Fruit fly (Drosophila melanogaster) whole organism, pupa: ENCODE results near the gene Coq2.

Experiments used
- CG10348 ChIP-seq: fragments of 200-800 bp; sonication (Bioruptor generic); IDR thresholded peaks from 2 replicates; pipeline ENCODE4 v1.3.6; 2022; ENCODE audit warnings: missing biosample characterization, missing genetic modification characterization
- CG12605 ChIP-seq: fragments of 200-800 bp; sonication (Bioruptor generic); IDR thresholded peaks from 2 replicates; pipeline ENCODE4 v1.3.6; 2022; ENCODE audit warnings: missing biosample characterization, missing genetic modification characterization
- CG13204 ChIP-seq: fragments of 200-800 bp; sonication (Bioruptor generic); optimal IDR thresholded peaks from 2 replicates; lab custom pipeline; 2018; ENCODE audit warnings: missing biosample characterization, mild to moderate bottlenecking, missing genetic modification characterization, moderate library complexity
- CG14655 ChIP-seq: fragments of 200-800 bp; sonication (Bioruptor generic); optimal IDR thresholded peaks from 3 replicates; lab custom pipeline; 2017; ENCODE audit warnings: mild to moderate bottlenecking, missing biosample characterization, missing genetic modification reagents, missing genetic modification characterization
- CG15710 ChIP-seq: fragments of 200-800 bp; sonication (Bioruptor generic); optimal IDR thresholded peaks from 2 replicates; lab custom pipeline; 2018; ENCODE audit warnings: missing biosample characterization, mild to moderate bottlenecking, missing genetic modification characterization, moderate library complexity
- CG17806 ChIP-seq: fragments of 200-800 bp; sonication (Bioruptor generic); optimal IDR thresholded peaks from 2 replicates; lab custom pipeline; 2018; ENCODE audit warnings: missing biosample characterization, mild to moderate bottlenecking, missing genetic modification characterization, moderate library complexity
- CG32121 ChIP-seq: fragments of 200-800 bp; sonication (Bioruptor generic); IDR thresholded peaks from 2 replicates; pipeline ENCODE4 v1.3.6; 2022; ENCODE audit warnings: missing biosample characterization, missing genetic modification characterization
- CG34367 ChIP-seq: fragments of 200-800 bp; sonication (Bioruptor generic); optimal IDR thresholded peaks from 2 replicates; lab custom pipeline; 2018; ENCODE audit warnings: missing biosample characterization, mild to moderate bottlenecking, missing genetic modification characterization
- CG4496 ChIP-seq: fragments of 200-800 bp; sonication (Bioruptor generic); IDR thresholded peaks from 3 replicates; pipeline ENCODE4 v1.3.6; 2022; ENCODE audit warnings: missing biosample characterization, missing genetic modification characterization
- CG8159 ChIP-seq: fragments of 200-800 bp; sonication (Bioruptor generic); optimal IDR thresholded peaks from 3 replicates; lab custom pipeline; 2018; ENCODE audit warnings: missing biosample characterization, mild to moderate bottlenecking, missing genetic modification characterization, moderate library complexity
- CG8301 ChIP-seq: fragments of 200-800 bp; sonication (Bioruptor generic); optimal IDR thresholded peaks from 2 replicates; lab custom pipeline; 2018; ENCODE audit warnings: missing biosample characterization, mild to moderate bottlenecking, missing genetic modification characterization
- CG9948 ChIP-seq: fragments of 200-800 bp; sonication (Bioruptor generic); optimal IDR thresholded peaks from 2 replicates; lab custom pipeline; 2018; ENCODE audit warnings: missing biosample characterization, mild to moderate bottlenecking, missing genetic modification characterization, moderate library complexity
- D1 ChIP-seq: fragments of 200-800 bp; sonication (Bioruptor generic); optimal IDR thresholded peaks from 2 replicates; lab custom pipeline; 2018; ENCODE audit warnings: missing biosample characterization, mild to moderate bottlenecking, missing genetic modification characterization, moderate library complexity
- EcR ChIP-seq: fragments of 200-800 bp; sonication (Bioruptor generic); optimal IDR thresholded peaks from 3 replicates; lab custom pipeline; 2019; ENCODE audit warnings: missing biosample characterization, missing genetic modification characterization, mild to moderate bottlenecking, moderate library complexity, missing genetic modification reagents
- Ets98B ChIP-seq: fragments of 200-800 bp; sonication (Bioruptor generic); IDR thresholded peaks from 2 replicates; pipeline ENCODE4 v1.3.6; 2022; ENCODE audit warnings: missing biosample characterization, missing genetic modification characterization
- Pif1A ChIP-seq: fragments of 200-800 bp; sonication (Bioruptor generic); optimal IDR thresholded peaks from 3 replicates; lab custom pipeline; 2016; ENCODE audit warnings: missing biosample characterization, missing genetic modification characterization
- Pif1B ChIP-seq: fragments of 200-800 bp; sonication (Bioruptor generic); optimal IDR thresholded peaks from 3 replicates; lab custom pipeline; 2016; ENCODE audit warnings: missing biosample characterization, missing genetic modification characterization
- Snoo ChIP-seq: fragments of 200-800 bp; sonication (Bioruptor generic); optimal IDR thresholded peaks from 3 replicates; lab custom pipeline; 2017; ENCODE audit warnings: missing biosample characterization, mild to moderate bottlenecking, missing genetic modification characterization, inconsistent platforms
- fd96Ca ChIP-seq: fragments of 200-800 bp; sonication (Bioruptor generic); IDR thresholded peaks from 3 replicates; pipeline ENCODE4 v1.3.6; 2022; ENCODE audit warnings: missing biosample characterization, missing genetic modification characterization
- gl ChIP-seq: fragments of 200-800 bp; sonication (Bioruptor generic); optimal IDR thresholded peaks from 2 replicates; lab custom pipeline; 2018; ENCODE audit warnings: missing biosample characterization, mild to moderate bottlenecking, missing genetic modification characterization
- rn ChIP-seq: fragments of 200-800 bp; sonication (Bioruptor generic); IDR thresholded peaks from 2 replicates; pipeline ENCODE4 v1.3.6; 2022; ENCODE audit warnings: missing biosample characterization, missing genetic modification characterization

The Coq2 gene

DNA sequence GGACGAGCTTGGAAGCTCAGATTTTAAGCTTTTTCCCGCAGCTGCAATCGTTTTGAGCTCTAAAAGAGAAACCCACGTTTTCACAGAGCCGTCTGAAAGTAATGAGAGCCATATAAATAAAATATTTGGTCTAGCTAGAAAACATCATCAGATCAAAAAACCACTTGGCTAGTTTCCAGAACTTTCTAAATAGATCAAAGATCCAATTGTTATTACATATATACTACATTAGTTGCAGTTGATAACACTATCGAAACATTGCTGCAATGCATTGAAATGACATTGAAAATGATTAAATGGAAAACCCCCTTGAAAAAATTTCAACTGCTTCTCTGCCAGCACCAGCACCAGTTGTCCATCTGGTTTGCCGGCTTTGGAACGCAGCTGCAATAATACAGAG is 38.6 kb upstream of the Coq2 start:
- TF ChIP-seq CG17806 (tag; lab: Kevin White, UChicago) = peak; percentile 81
- peak; percentile 64 for TF ChIP-seq CG9948
- TF ChIP-seq Pif1A (GFP tag; lab: Kevin White, UChicago) = peak; percentile 89
- peak; percentile 91 for TF ChIP-seq fd96Ca
- peak; percentile 77 for TF ChIP-seq CG8301 (tag; lab: Kevin White, UChicago)
- peak; percentile 90 for TF ChIP-seq CG4496 (GFP tag; lab: Robert Waterston, UW)
- peak; percentile 86 for TF ChIP-seq CG15710
- peak; percentile 85 for TF ChIP-seq CG12605 (GFP tag; lab: Robert Waterston, UW)
- peak; percentile 50 for TF ChIP-seq Snoo (tag; lab: Kevin White, UChicago)
- TF ChIP-seq CG8159 (tag; lab: Kevin White, UChicago) = peak; percentile 85
- peak; percentile 41 for TF ChIP-seq gl (tag; lab: Kevin White, UChicago)
- TF ChIP-seq D1 (tag; lab: Kevin White, UChicago) = no peak
- TF ChIP-seq Pif1B (GFP tag; lab: Kevin White, UChicago) = peak; percentile 83
- peak; percentile 83 for TF ChIP-seq rn (GFP tag; lab: Robert Waterston, UW)
- no peak for TF ChIP-seq CG13204 (GFP tag; lab: Kevin White, UChicago)
- TF ChIP-seq CG14655 (GFP tag; lab: Kevin White, UChicago) = peak; percentile 58
- peak; percentile 68 for TF ChIP-seq CG34367
- TF ChIP-seq CG32121 (GFP tag; lab: Robert Waterston, UW) = peak; percentile 96
- peak; percentile 90 for TF ChIP-seq Ets98B
- no peak for TF ChIP-seq EcR (GFP tag; lab: Kevin White, UChicago)
- TF ChIP-seq CG10348 (GFP tag; lab: Robert Waterston, UW) = peak; percentile 93

DNA sequence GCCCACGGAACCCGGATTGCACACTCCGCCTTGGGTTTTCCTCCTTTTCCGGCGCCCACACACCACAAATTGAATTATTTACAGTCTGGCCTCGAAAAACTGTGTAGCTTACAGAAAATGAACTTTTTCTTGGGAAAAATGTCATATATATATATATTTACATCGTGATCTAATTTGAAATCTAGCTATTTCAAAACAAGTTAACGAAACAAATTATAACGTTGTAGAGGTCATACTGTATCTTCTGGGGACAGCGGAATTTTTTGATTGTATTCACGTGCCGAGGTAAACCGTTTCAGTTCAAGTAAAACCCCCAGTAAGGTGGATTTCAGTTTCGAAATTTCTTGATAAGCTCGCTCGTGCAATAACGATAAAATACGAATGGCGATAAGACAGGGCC is 38.1 kb upstream of the Coq2 start:
- TF ChIP-seq Snoo (tag; lab: Kevin White, UChicago) (peak; percentile 51), CG17806 (tag; lab: Kevin White, UChicago) (peak; percentile 3), CG10348 (GFP tag; lab: Robert Waterston, UW) (no peak), rn (GFP tag; lab: Robert Waterston, UW) (no peak), Pif1B (GFP tag; lab: Kevin White, UChicago) (no peak), CG14655 (GFP tag; lab: Kevin White, UChicago) (no peak), CG12605 (GFP tag; lab: Robert Waterston, UW) (peak; percentile 82), CG15710 (no peak), Ets98B (peak; percentile 66), Pif1A (GFP tag; lab: Kevin White, UChicago) (peak; percentile 9), CG4496 (GFP tag; lab: Robert Waterston, UW) (peak; percentile 72; the same call in 2 of the 3 replicates), CG32121 (GFP tag; lab: Robert Waterston, UW) (peak; percentile 74), gl (tag; lab: Kevin White, UChicago) (no peak), EcR (GFP tag; lab: Kevin White, UChicago) (no peak), CG34367 (no peak), CG8159 (tag; lab: Kevin White, UChicago) (no peak), CG13204 (GFP tag; lab: Kevin White, UChicago) (no peak), fd96Ca (no peak; the same call in 1 of the 3 replicates), CG8301 (tag; lab: Kevin White, UChicago) (no peak), CG9948 (no peak), D1 (tag; lab: Kevin White, UChicago) (no peak)

DNA sequence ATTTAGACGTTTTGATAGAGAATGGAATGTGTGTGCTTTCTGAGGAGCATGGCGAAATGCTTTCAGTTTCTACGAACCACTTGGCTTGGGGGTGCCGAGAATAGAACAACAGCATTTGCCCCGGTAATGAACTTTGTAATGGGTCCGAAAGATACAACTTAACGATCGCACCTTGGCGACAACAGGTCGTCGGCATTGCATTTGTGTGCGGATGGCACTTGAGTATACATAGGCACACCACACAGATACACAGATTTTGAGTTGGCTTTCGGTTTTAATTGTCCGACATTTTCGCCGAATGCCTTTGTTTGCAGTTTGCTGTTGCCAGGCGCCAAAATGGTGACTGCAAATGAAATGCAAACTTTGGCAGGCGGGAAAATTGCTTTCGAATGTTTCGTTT is 37.7 kb upstream of the Coq2 start:
- no peak for TF ChIP-seq D1 (tag; lab: Kevin White, UChicago)
- no peak for TF ChIP-seq Pif1A (GFP tag; lab: Kevin White, UChicago)
- no peak for TF ChIP-seq Snoo (tag; lab: Kevin White, UChicago)
- no peak for TF ChIP-seq gl (tag; lab: Kevin White, UChicago)
- no peak for TF ChIP-seq EcR (GFP tag; lab: Kevin White, UChicago)
- TF ChIP-seq Ets98B = no peak

DNA sequence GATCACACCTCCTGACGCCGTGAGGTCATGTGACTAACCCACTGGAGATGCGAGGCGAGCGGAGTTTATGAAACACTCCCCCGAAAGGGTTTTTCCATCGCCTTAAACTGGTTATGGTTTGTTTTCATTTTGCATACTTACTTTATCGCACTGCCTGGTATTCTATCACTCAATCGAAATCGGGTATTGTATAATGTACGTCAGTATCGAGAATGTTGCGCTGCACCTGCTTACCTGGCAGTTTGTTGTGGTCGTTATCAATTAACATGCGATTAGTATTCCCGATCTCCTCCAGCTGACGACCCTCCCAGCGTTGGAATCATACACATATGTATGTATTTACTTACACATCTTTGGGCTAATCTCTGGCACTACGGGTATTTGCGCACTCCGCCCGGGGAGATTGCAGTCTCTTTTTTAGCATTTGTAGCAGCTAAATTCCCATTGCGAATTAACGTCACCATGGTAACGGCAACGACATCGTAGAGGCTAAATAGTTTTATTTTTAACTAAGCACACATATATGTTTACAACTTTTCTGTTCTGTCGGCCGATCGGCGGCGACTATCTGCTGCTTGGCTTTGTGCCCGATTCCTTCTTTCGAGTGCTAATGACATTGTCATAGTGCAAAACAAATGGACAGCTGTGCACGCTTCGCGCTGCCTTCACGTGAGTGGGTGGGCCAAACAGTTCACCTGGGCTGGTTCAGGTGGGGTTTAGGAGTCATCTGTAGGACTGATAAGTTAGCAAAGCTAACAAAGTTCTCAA is 36.8 kb upstream of the Coq2 start:
- TF ChIP-seq CG32121 (GFP tag; lab: Robert Waterston, UW) (no peak; the same call in 1 of the 2 replicates), fd96Ca (no peak), gl (tag; lab: Kevin White, UChicago) (no peak), CG14655 (GFP tag; lab: Kevin White, UChicago) (no peak), EcR (GFP tag; lab: Kevin White, UChicago) (no peak), CG34367 (no peak), Snoo (tag; lab: Kevin White, UChicago) (no peak), Pif1A (GFP tag; lab: Kevin White, UChicago) (no peak), Pif1B (GFP tag; lab: Kevin White, UChicago) (no peak), CG12605 (GFP tag; lab: Robert Waterston, UW) (no peak; the same call in 1 of the 2 replicates), CG9948 (no peak), D1 (tag; lab: Kevin White, UChicago) (no peak), CG15710 (no peak), Ets98B (no peak), CG8301 (tag; lab: Kevin White, UChicago) (no peak), CG13204 (GFP tag; lab: Kevin White, UChicago) (no peak), CG8159 (tag; lab: Kevin White, UChicago) (no peak), CG17806 (tag; lab: Kevin White, UChicago) (no peak)

DNA sequence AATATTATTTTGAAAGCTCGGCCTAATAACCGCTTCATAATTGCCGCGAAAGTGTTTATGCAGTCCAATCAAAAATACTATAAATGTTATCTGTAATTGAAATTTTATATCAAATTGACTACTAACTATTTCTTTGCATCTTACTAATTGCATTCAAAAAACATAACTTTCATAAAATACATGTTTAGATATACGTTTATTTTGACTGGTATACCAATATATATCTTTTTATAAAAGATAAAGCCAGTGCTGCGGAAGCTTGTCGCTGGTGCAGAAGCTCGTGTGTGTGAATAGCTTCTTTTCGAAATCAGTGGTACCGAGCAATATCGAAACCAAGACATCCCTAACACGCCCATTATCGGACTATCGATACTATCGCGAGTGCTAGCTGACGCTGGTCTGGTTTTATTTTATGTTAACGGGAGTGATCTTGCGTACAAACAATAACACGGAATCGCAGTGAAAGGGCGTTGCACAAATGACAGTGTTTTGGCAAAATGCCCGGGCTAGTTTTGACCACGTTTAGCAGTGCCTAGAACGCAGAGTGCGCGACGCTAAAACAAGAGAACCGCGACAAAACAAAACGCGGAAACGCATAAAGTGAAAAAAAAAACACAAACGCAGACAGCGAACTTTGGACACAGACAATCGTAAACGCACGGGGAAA is 33.2 kb upstream of the Coq2 start, which contains the start of gene Atg13:
TSS of gene Atg13 (plus strand) at position 367 of the 667 bp plus-strand sequence.
- TF ChIP-seq Snoo (tag; lab: Kevin White, UChicago) = peak; percentile 50
- TF ChIP-seq CG8159 (tag; lab: Kevin White, UChicago) = peak; percentile 63
- no peak for TF ChIP-seq Pif1A (GFP tag; lab: Kevin White, UChicago)
- peak; percentile 42 for TF ChIP-seq CG15710
- no peak for TF ChIP-seq CG13204 (GFP tag; lab: Kevin White, UChicago)
- peak; percentile 83 for TF ChIP-seq CG8301 (tag; lab: Kevin White, UChicago)
- TF ChIP-seq Ets98B = peak; percentile 71
- TF ChIP-seq CG17806 (tag; lab: Kevin White, UChicago) = peak; percentile 45
- TF ChIP-seq fd96Ca = peak; percentile 66; the same call in 2 of the 3 replicates
- peak; percentile 94 for TF ChIP-seq gl (tag; lab: Kevin White, UChicago)
- peak; percentile 87 for TF ChIP-seq CG12605 (GFP tag; lab: Robert Waterston, UW)
- no peak for TF ChIP-seq CG10348 (GFP tag; lab: Robert Waterston, UW)
- TF ChIP-seq CG9948 = peak; percentile 2
- TF ChIP-seq CG32121 (GFP tag; lab: Robert Waterston, UW) = peak; percentile 79
- no peak for TF ChIP-seq rn (GFP tag; lab: Robert Waterston, UW)
- TF ChIP-seq CG34367 = peak; percentile 71
- peak; percentile 30 for TF ChIP-seq EcR (GFP tag; lab: Kevin White, UChicago)
- TF ChIP-seq CG4496 (GFP tag; lab: Robert Waterston, UW) = peak; percentile 84
- TF ChIP-seq D1 (tag; lab: Kevin White, UChicago) = no peak
- no peak for TF ChIP-seq CG14655 (GFP tag; lab: Kevin White, UChicago)
- TF ChIP-seq Pif1B (GFP tag; lab: Kevin White, UChicago) = no peak
- TF ChIP-seq, all 21 proteins: peak for 14
